Fruit fly (Drosophila melanogaster) Kc167 (cell line): ENCODE data around the gene yellow-e.

ENCODE experiments used
- Myc ChIP-seq: fragments of >200 bp; optimal IDR thresholded peaks from 2 replicates; lab custom pipeline; 2017; ENCODE audit warnings: missing external identifiers
- Sin3A ChIP-seq: fragments of >200 bp; optimal IDR thresholded peaks from 2 replicates; lab custom pipeline; 2018; ENCODE audit warnings: missing external identifiers
- h ChIP-seq: fragments of >200 bp; optimal IDR thresholded peaks from 3 replicates; lab custom pipeline; 2018; ENCODE audit warnings: missing external identifiers
- insv ChIP-seq: fragments of >200 bp; optimal IDR thresholded peaks from 3 replicates; lab custom pipeline; 2018; ENCODE audit warnings: missing external identifiers
- psq ChIP-seq: fragments of >200 bp; optimal IDR thresholded peaks from 2 replicates; lab custom pipeline; 2017; ENCODE audit warnings: missing external identifiers
- ttk ChIP-seq: sonication (Bioruptor generic); optimal IDR thresholded peaks from 2 replicates; lab custom pipeline; 2017; ENCODE audit warnings: missing external identifiers

The yellow-e gene

DNA sequence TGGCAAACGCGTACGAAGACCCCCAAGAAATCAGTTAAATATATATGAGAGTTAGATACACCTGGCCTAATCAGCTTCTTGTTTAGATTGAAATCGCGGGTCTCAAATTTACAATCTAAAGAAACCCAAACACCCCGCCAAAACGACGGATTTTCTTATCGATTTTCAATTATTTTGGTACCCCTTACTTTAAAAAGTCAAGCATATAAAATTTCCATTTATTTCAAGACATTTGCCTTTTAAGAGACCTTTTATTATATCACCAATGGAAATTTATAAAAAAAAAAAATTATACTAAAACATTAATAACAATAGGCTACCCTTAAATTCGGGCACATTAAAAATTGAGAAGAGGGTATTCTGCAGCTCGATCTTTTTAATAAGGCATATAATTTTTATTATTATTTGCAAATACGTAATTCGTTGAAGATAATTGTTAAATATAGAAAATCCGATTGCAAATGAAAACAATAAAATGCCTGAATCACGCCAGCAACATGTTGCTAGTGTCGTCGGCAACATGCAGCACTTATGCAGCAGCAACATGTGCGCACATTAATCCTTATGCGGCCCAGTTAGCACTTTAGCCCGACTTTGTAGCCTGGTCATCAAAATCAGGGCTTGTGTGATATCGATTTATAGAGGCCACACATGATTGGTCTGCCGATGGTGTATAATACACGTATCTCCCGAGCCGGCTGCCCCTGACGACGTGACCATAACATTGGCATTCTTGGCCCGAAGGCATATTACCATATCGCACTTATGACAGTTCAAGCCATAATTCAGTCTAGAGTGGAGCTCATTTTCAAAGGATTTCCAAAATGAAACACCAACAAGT is 43.0 kb downstream of the yellow-e start, which contains the start of the genes Lip3 and CG34309:
TSS of gene Lip3 (minus strand) at position 65 of the 841 bp plus-strand sequence.
TSS of gene CG34309 (plus strand) at position 791 of the 841 bp plus-strand sequence.
- TF ChIP-seq Sin3A (lab: Kevin White, UChicago): no peak
- no peak for TF ChIP-seq ttk (lab: Kevin White, UChicago)

- TF ChIP-seq insv (no peak), ttk (lab: Kevin White, UChicago) (no peak), h (lab: Kevin White, UChicago) (no peak), Myc (lab: Kevin White, UChicago) (no peak), Sin3A (lab: Kevin White, UChicago) (no peak), psq (lab: Kevin White, UChicago) (no peak)
Measured at dm6 chr3R:13369348-13369747, 45.7 kb downstream of the yellow-e start, which contains the start of gene CheA87a. Gene CheA87a (plus strand): TSS chr3R:13369648.

DNA sequence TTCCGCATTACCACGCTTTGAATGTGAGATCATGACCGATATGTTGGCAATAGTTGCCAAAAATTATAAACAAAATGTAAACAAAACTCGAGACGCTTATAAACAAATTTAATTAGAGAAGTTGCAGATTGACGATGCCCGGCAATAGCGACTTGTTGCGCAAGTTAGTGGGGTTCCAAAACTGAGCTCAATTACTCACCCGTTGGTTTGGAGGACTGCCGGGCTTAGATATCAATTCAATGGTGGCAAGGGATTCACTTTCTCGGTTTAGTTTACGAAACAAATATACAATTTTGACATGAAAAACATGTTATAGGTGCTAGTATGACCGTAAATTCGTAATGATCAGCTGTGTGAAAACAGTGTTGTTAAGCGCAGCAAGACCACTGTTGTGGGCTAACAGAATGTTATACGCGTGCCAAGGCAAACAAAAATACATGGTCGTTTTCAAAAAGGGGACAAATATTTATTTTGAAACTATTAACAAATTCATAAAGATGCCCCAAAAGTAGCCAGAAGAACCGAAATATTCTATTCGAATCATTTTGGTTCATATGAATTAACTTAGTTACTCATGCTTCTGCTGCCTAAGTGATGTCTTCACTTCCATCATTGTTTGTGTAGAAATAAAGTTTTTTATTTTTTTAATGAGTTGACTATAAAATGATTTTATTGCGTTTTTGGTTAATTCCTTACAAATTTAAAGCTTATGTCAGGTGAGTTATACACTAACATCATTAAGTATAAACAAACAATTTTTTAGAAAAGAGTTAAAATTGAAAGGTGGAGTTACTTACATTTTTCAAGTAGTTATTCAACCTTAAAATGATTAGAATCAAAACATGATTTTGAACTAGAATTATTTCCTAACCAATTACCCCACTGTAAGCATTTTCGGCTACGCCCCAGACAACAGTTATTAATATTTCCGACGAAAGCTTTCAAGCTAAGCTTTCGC is 48.2 kb downstream of the yellow-e start, which contains the start of gene Elp6:
TSS of gene Elp6 (minus strand) at position 350 of the 958 bp plus-strand sequence.
- TF ChIP-seq insv (no peak), h (lab: Kevin White, UChicago) (no peak), Sin3A (lab: Kevin White, UChicago) (no peak), Myc (lab: Kevin White, UChicago) (no peak), ttk (lab: Kevin White, UChicago) (no peak), psq (lab: Kevin White, UChicago) (no peak)

dm6 chr3R:13365665-13366414 is 49.2 kb downstream of the yellow-e start:
- no peak for TF ChIP-seq Myc (lab: Kevin White, UChicago)
- no peak for TF ChIP-seq ttk (lab: Kevin White, UChicago)
- no peak for TF ChIP-seq Sin3A (lab: Kevin White, UChicago)
- no peak for TF ChIP-seq insv
- no peak for TF ChIP-seq psq (lab: Kevin White, UChicago)
- no peak for TF ChIP-seq h (lab: Kevin White, UChicago)

- TF ChIP-seq ttk (lab: Kevin White, UChicago) (no peak), psq (lab: Kevin White, UChicago) (no peak), Myc (lab: Kevin White, UChicago) (no peak), h (lab: Kevin White, UChicago) (no peak), insv (no peak), Sin3A (lab: Kevin White, UChicago) (no peak)
Measured at dm6 chr3R:13364175-13365174, 50.6 kb downstream of the yellow-e start, which contains the start of gene Dic1. Gene Dic1 (plus strand): TSS chr3R:13364938.

- TF ChIP-seq Myc (lab: Kevin White, UChicago) (no peak), h (lab: Kevin White, UChicago) (no peak), ttk (lab: Kevin White, UChicago) (no peak), Sin3A (lab: Kevin White, UChicago) (no peak), psq (lab: Kevin White, UChicago) (no peak), insv (no peak)
Measured at dm6 chr3R:13363347-13363994, 51.6 kb downstream of the yellow-e start.

DNA sequence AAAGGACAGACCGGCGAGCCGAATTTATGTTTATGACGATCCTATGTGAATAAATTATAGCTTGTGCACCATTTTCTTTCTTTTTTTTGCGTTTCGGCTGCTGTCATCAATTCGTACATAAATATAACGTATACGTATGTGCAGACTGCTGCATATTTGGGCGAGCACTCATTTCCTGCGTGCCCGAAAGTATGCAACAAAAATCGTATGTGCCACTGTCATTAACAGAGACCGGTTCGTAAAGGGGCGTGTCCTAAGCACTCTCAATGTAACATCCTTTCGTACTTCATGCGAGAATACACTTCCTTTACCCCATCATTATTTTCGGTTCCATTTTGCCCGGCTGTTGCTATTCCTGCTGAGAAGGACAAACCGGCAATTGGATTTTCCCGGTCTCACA is 55.0 kb downstream of the yellow-e start:
- TF ChIP-seq Sin3A (lab: Kevin White, UChicago): no peak
- no peak for TF ChIP-seq h (lab: Kevin White, UChicago)
- no peak for TF ChIP-seq Myc (lab: Kevin White, UChicago)
- no peak for TF ChIP-seq ttk (lab: Kevin White, UChicago)
- no peak for TF ChIP-seq psq (lab: Kevin White, UChicago)
- TF ChIP-seq insv: no peak
